Fruit fly (Drosophila melanogaster): ENCODE measurements around the gene CG42535.
A peak's percentile ranks its signal among the peaks of the same experiment; 100 is the strongest.

Gene CG42535

dm6 chr3L:10664511-10665062 is 33.9 kb upstream of the CG42535 start, which contains the start of gene simj (continued):
- TF ChIP-seq fd59A (GFP tag; optimal IDR thresholded peaks at IDR 0.05) (no peak), svp (GFP tag) (no peak), Sox15 (GFP tag; optimal IDR thresholded peaks at IDR 0.05) (no peak), CG11762 (GFP tag; optimal IDR thresholded peaks at IDR 0.05; ENCODE audit: insufficient read depth) (no peak), Eip78C (GFP tag) (peak; percentile 86), dsx (GFP tag; optimal IDR thresholded peaks at IDR 0.05; ENCODE audit: poor library complexity, severe bottlenecking) (peak; percentile 60), CG6808 (GFP tag; optimal IDR thresholded peaks at IDR 0.05) (peak; percentile 42), CG32006 (GFP tag; optimal IDR thresholded peaks at IDR 0.05) (no peak), CG3919 (GFP tag; optimal IDR thresholded peaks at IDR 0.05) (peak; percentile 40), CG4318 (GFP tag; optimal IDR thresholded peaks at IDR 0.05) (no peak), CG10631 (GFP tag; optimal IDR thresholded peaks at IDR 0.05) (no peak), CG8119 (GFP tag; IDR thresholded peaks at IDR 0.05) (peak; percentile 44; the same call in 2 of the 3 replicates), Met (GFP tag; optimal IDR thresholded peaks at IDR 0.05) (peak; percentile 44), salr (GFP tag; optimal IDR thresholded peaks at IDR 0.05) (no peak), net (GFP tag; optimal IDR thresholded peaks at IDR 0.05) (peak; percentile 56), CG6792 (GFP tag; optimal IDR thresholded peaks at IDR 0.05) (peak; percentile 17), Gug (GFP tag; IDR thresholded peaks at IDR 0.05) (peak; percentile 44; the same call in 1 of the 2 replicates), Lpt (GFP tag; optimal IDR thresholded peaks at IDR 0.05) (no peak), CG3032 (tag; optimal IDR thresholded peaks at IDR 0.05) (peak; percentile 22), Smox (GFP tag; optimal IDR thresholded peaks at IDR 0.05) (peak; percentile 28), vri (GFP tag; optimal IDR thresholded peaks at IDR 0.05) (peak; percentile 60), spab (GFP tag; optimal IDR thresholded peaks at IDR 0.05) (no peak), CG15336 (GFP tag; IDR thresholded peaks at IDR 0.05) (peak; percentile 57; the same call in 1 of the 2 replicates), CG9139 (GFP tag; optimal IDR thresholded peaks at IDR 0.05) (peak; percentile 27), dac (GFP tag; optimal IDR thresholded peaks at IDR 0.05) (no peak), CG1621 (tag; optimal IDR thresholded peaks at IDR 0.05) (peak; percentile 41), Eip93F (GFP tag; optimal IDR thresholded peaks at IDR 0.05) (peak; percentile 50), pdm3 (GFP tag; optimal IDR thresholded peaks at IDR 0.05) (peak; percentile 23), CG6854 (GFP tag; optimal IDR thresholded peaks at IDR 0.05) (peak; percentile 71), CG10669 (GFP tag; optimal IDR thresholded peaks at IDR 0.05) (no peak), ss (GFP tag; optimal IDR thresholded peaks at IDR 0.05) (peak; percentile 53 to 66), CG6276 (GFP tag; optimal IDR thresholded peaks at IDR 0.05) (peak; percentile 32)

- TF ChIP-seq CG3919 (GFP tag; optimal IDR thresholded peaks at IDR 0.05), result no peak
- TF ChIP-seq CG1621 (tag; optimal IDR thresholded peaks at IDR 0.05), result no peak
- no peak for TF ChIP-seq CG11762 (GFP tag; optimal IDR thresholded peaks at IDR 0.05; ENCODE audit: insufficient read depth)
- peak; percentile 97 for TF ChIP-seq svp (GFP tag)
- TF ChIP-seq cyc (GFP tag; optimal IDR thresholded peaks at IDR 0.05), result no peak
- TF ChIP-seq fd85E (GFP tag; optimal IDR thresholded peaks at IDR 0.05), result no peak
- TF ChIP-seq CG15336 (GFP tag; IDR thresholded peaks at IDR 0.05), result no peak
These were observed 32.5 kb upstream of the CG42535 start, which contains the start of gene Adi1 for dm6 chr3L:10663190-10663763. Gene Adi1, plus strand, starts transcription at chr3L:10663376.

- peak; percentile 28 for TF ChIP-seq CG16779 (tag; optimal IDR thresholded peaks at IDR 0.05)
- no peak for TF ChIP-seq cyc (GFP tag; optimal IDR thresholded peaks at IDR 0.05)
- TF ChIP-seq CG8119 (GFP tag; IDR thresholded peaks at IDR 0.05), result peak; percentile 44; the same call in 1 of the 3 replicates
- TF ChIP-seq CG32006 (GFP tag; optimal IDR thresholded peaks at IDR 0.05), result peak; percentile 35
- peak; percentile 49; the same call in 1 of the 3 replicates for TF ChIP-seq CG6163 (GFP tag; IDR thresholded peaks at IDR 0.05)
- peak; percentile 5 to 44 for TF ChIP-seq ss (GFP tag; optimal IDR thresholded peaks at IDR 0.05)
- no peak for TF ChIP-seq CG31627 (GFP tag; optimal IDR thresholded peaks at IDR 0.05)
- TF ChIP-seq CG6854 (GFP tag; optimal IDR thresholded peaks at IDR 0.05), result peak; percentile 78
- peak; percentile 43 for TF ChIP-seq topi (GFP tag; optimal IDR thresholded peaks at IDR 0.05)
- no peak for TF ChIP-seq Gug (GFP tag; IDR thresholded peaks at IDR 0.05)
- peak; percentile 27 for TF ChIP-seq CG10669 (GFP tag; optimal IDR thresholded peaks at IDR 0.05)
- peak; percentile 35 for TF ChIP-seq CG3032 (tag; optimal IDR thresholded peaks at IDR 0.05)
- TF ChIP-seq svp (GFP tag), result peak; percentile 74
- peak; percentile 21 for TF ChIP-seq lz (GFP tag; optimal IDR thresholded peaks at IDR 0.05)
- TF ChIP-seq CG11294 (GFP tag; IDR thresholded peaks at IDR 0.05), result no peak
- TF ChIP-seq Smox (GFP tag; optimal IDR thresholded peaks at IDR 0.05), result peak; percentile 39
- peak; percentile 79 for TF ChIP-seq Eip93F (GFP tag; optimal IDR thresholded peaks at IDR 0.05)
- TF ChIP-seq Met (GFP tag; optimal IDR thresholded peaks at IDR 0.05), result peak; percentile 7
- TF ChIP-seq CG8632 (GFP tag; optimal IDR thresholded peaks at IDR 0.05), result peak; percentile 0
- no peak for TF ChIP-seq Hr4 (GFP tag; optimal IDR thresholded peaks at IDR 0.05)
- TF ChIP-seq net (GFP tag; optimal IDR thresholded peaks at IDR 0.05), result peak; percentile 29
- TF ChIP-seq achi (GFP tag; optimal IDR thresholded peaks at IDR 0.05), result peak; percentile 38
These were observed 30.2 kb upstream of the CG42535 start, which contains the start of the genes CG32066 and CG8003 for dm6 chr3L:10660744-10661589. Gene CG32066, minus strand, starts transcription at chr3L:10661013. Gene CG8003, plus strand, starts transcription at chr3L:10661475.
